Fruit fly (Drosophila melanogaster) whole organism, wandering third instar larva: ENCODE results near the gene CG42340.
"Not testable (repeated sequence)": the region's sequence is repeated elsewhere in the genome, so short reads cannot be mapped to it uniquely, and the experiment has no call there.

ENCODE experiments used
- Abd-B ChIP-seq: fragments of >200 bp; optimal IDR thresholded peaks from 2 replicates; lab custom pipeline; 2017; ENCODE audit warnings: missing biosample characterization, missing genetic modification characterization
- CG32264 ChIP-seq: fragments of 200-800 bp; sonication (Bioruptor generic); optimal IDR thresholded peaks from 2 replicates; lab custom pipeline; 2016; ENCODE audit warnings: missing biosample characterization, missing genetic modification characterization
- CG9705 ChIP-seq: fragments of 200-800 bp; sonication (Bioruptor generic); optimal IDR thresholded peaks from 2 replicates; lab custom pipeline; 2018; ENCODE audit warnings: missing biosample characterization, mild to moderate bottlenecking, missing genetic modification characterization
- CrebA ChIP-seq: fragments of 200-800 bp; sonication (Bioruptor generic); optimal IDR thresholded peaks from 2 replicates; lab custom pipeline; 2016; ENCODE audit warnings: missing biosample characterization, mild to moderate bottlenecking, missing genetic modification characterization, borderline replicate concordance
- Dfd ChIP-seq: fragments of >200 bp; optimal IDR thresholded peaks from 2 replicates; lab custom pipeline; 2017; ENCODE audit warnings: missing biosample characterization, missing genetic modification characterization
- Dif ChIP-seq: fragments of 200-275, 200-300 bp; sonication (Bioruptor generic); optimal IDR thresholded peaks from 2 replicates; lab custom pipeline; 2018; ENCODE audit warnings: missing biosample characterization, missing genetic modification characterization; ENCODE audit not compliant: partially characterized antibody
- GATAd ChIP-seq: sonication (Bioruptor generic); optimal IDR thresholded peaks from 2 replicates; lab custom pipeline; 2016; ENCODE audit warnings: missing biosample characterization, missing genetic modification characterization
- HLH106 ChIP-seq: fragments of 200-800 bp; optimal IDR thresholded peaks from 3 replicates; lab custom pipeline; 2019; ENCODE audit warnings: missing biosample characterization, mild to moderate bottlenecking, missing genetic modification characterization, moderate library complexity
- Hnf4 ChIP-seq: fragments of 200-800 bp; sonication (Bioruptor generic); optimal IDR thresholded peaks from 2 replicates; lab custom pipeline; 2016; ENCODE audit warnings: missing biosample characterization, mild to moderate bottlenecking, missing genetic modification characterization
- Mio ChIP-seq: sonication (Bioruptor generic); optimal IDR thresholded peaks from 2 replicates; lab custom pipeline; 2016; ENCODE audit warnings: missing biosample characterization, missing genetic modification characterization
- Myc ChIP-seq: fragments of >200 bp; optimal IDR thresholded peaks from 2 replicates; lab custom pipeline; 2017
- N ChIP-seq: fragments of >200 bp; optimal IDR thresholded peaks from 2 replicates; lab custom pipeline; 2018; ENCODE audit warnings: missing biosample characterization, missing external identifiers, missing genetic modification characterization
- OdsH ChIP-seq: fragments of 200-800 bp; sonication (Bioruptor generic); optimal IDR thresholded peaks from 2 replicates; lab custom pipeline; 2016; ENCODE audit warnings: missing biosample characterization, mild to moderate bottlenecking, missing genetic modification characterization
- Rel ChIP-seq, 2 experiments: fragments of 200-800 bp; sonication (Bioruptor generic) in 1 of 2; optimal IDR thresholded peaks; 2 replicates in 1 of 2; 3 replicates in 1 of 2; lab custom pipeline; 2016 to 2019; ENCODE audit warnings: mild to moderate bottlenecking in 2 of 2, missing biosample characterization in 2 of 2, missing genetic modification characterization in 2 of 2, moderate library complexity in 1 of 2
- Vsx2 ChIP-seq: fragments of 200-300, 225-300 bp; sonication (Bioruptor generic); optimal IDR thresholded peaks from 2 replicates; lab custom pipeline; 2018; ENCODE audit warnings: missing biosample characterization, missing genetic modification characterization; ENCODE audit not compliant: partially characterized antibody
- br ChIP-seq: fragments of 200-800 bp; sonication (Bioruptor generic); optimal IDR thresholded peaks from 2 replicates; lab custom pipeline; 2016; ENCODE audit warnings: missing biosample characterization, missing genetic modification characterization
- brk ChIP-seq: fragments of 200-800 bp; sonication (Bioruptor generic); optimal IDR thresholded peaks from 2 replicates; lab custom pipeline; 2016; ENCODE audit warnings: missing biosample characterization, mild to moderate bottlenecking, missing genetic modification characterization
- dl ChIP-seq, 2 experiments: fragments of 175-275, 200-275 bp in 1 of 2; fragments of 200-275 bp in 1 of 2; sonication (Bioruptor generic); optimal IDR thresholded peaks; lab custom pipeline; 2018; ENCODE audit warnings: mild to moderate bottlenecking in 2 of 2, missing biosample characterization in 2 of 2, missing genetic modification characterization in 2 of 2, moderate library complexity in 2 of 2; ENCODE audit not compliant: partially characterized antibody in 2 of 2, insufficient read depth in 1 of 2
- dmrt93B ChIP-seq: fragments of 200-800 bp; sonication (Bioruptor generic); optimal IDR thresholded peaks from 2 replicates; lab custom pipeline; 2018; ENCODE audit warnings: missing biosample characterization, mild to moderate bottlenecking, missing genetic modification characterization
- dsf ChIP-seq: sonication (Bioruptor generic); optimal IDR thresholded peaks from 2 replicates; lab custom pipeline; 2016; ENCODE audit warnings: missing biosample characterization, missing genetic modification characterization, borderline replicate concordance
- ey ChIP-seq: fragments of 200-800 bp; sonication (Bioruptor generic); optimal IDR thresholded peaks from 2 replicates; lab custom pipeline; 2016; ENCODE audit warnings: missing biosample characterization, missing genetic modification characterization
- foxo ChIP-seq, 2 experiments: fragments of 200-800 bp; sonication (Bioruptor generic); optimal IDR thresholded peaks; 2 replicates in 1 of 2; 3 replicates in 1 of 2; lab custom pipeline; 2016 to 2017; ENCODE audit warnings: missing biosample characterization in 2 of 2, missing genetic modification characterization in 2 of 2
- fru ChIP-seq: fragments of 200-800 bp; sonication (Bioruptor generic); optimal IDR thresholded peaks from 3 replicates; lab custom pipeline; 2016; ENCODE audit warnings: missing biosample characterization, mild to moderate bottlenecking, missing genetic modification characterization
- h ChIP-seq: fragments of 200-800 bp; sonication (Bioruptor generic); optimal IDR thresholded peaks from 3 replicates; lab custom pipeline; 2016; ENCODE audit warnings: missing biosample characterization, mild to moderate bottlenecking, missing genetic modification characterization
- lola ChIP-seq: fragments of >200 bp; optimal IDR thresholded peaks from 2 replicates; lab custom pipeline; 2017; ENCODE audit warnings: missing biosample characterization, missing genetic modification characterization
- pan ChIP-seq: fragments of >200 bp; optimal IDR thresholded peaks from 2 replicates; lab custom pipeline; 2017
- psq ChIP-seq: fragments of 200-800 bp; sonication (Bioruptor generic); optimal IDR thresholded peaks from 3 replicates; lab custom pipeline; 2017; ENCODE audit warnings: missing biosample characterization, mild to moderate bottlenecking, missing genetic modification characterization, moderate library complexity
- rgr ChIP-seq: fragments of 200-800 bp; sonication (Bioruptor generic); optimal IDR thresholded peaks from 3 replicates; lab custom pipeline; 2016; ENCODE audit warnings: missing biosample characterization, mild to moderate bottlenecking, missing genetic modification characterization
- sage ChIP-seq: fragments of 200-800 bp; sonication (Bioruptor generic); optimal IDR thresholded peaks from 2 replicates; lab custom pipeline; 2016; ENCODE audit warnings: missing biosample characterization, mild to moderate bottlenecking, missing genetic modification characterization
- usp ChIP-seq: fragments of >200 bp; optimal IDR thresholded peaks from 2 replicates; lab custom pipeline; 2017; ENCODE audit warnings: missing biosample characterization, missing genetic modification characterization
- woc ChIP-seq: sonication (Bioruptor generic); optimal IDR thresholded peaks from 2 replicates; lab custom pipeline; 2016; ENCODE audit warnings: missing biosample characterization, mild to moderate bottlenecking, missing genetic modification characterization

Gene CG42340

dm6 chrX:6529179-6529766 lies 5.2 kb upstream of the CG42340 start:
- TF ChIP-seq Rel (GFP tag; optimal IDR thresholded peaks at IDR 0.05; lab: Kevin White, UChicago) (no peak), Rel (tag; optimal IDR thresholded peaks at IDR 0.05; lab: Kevin White, UChicago) (peak; percentile 85), pan (no peak), CG32264 (GFP tag; lab: Kevin White, UChicago) (no peak), brk (GFP tag; lab: Kevin White, UChicago) (no peak), dsf (GFP tag; lab: Kevin White, UChicago) (no peak)
- TF ChIP-seq, all 38 proteins: peak for 1

DNA sequence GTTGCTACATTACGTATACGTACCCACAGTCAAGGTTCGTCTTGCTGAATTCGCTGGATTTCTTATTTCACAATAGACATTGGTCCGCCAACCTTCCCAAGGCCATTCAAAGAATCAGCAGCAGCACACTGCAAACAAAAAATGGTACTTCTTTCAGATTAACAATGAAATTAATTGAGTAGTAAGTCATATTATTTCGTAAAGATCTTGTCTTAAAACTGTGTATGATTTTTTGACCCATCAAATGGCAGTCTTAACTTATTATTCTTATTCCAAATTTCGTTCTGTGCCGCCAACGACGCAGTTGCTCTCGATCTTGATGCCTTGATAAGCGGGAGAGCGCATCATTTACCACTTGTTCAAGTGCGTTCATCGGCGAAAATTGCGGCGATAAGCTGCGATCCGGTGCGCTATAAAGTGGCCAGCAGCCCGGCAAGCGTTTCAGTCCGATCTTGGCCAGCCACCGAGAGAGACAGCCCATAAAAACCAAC lies 4.4 kb upstream of the CG42340 start, which contains the start of gene Agxt:
Agxt (plus strand) TSS at position 441 of the 491 bp plus-strand sequence.
- TF ChIP-seq HLH106 (tag; lab: Kevin White, UChicago), result peak; percentile 29
- TF ChIP-seq brk (GFP tag; lab: Kevin White, UChicago), result no peak
- peak; percentile 57 for TF ChIP-seq h
- TF ChIP-seq ey, result peak; percentile 62
- no peak for TF ChIP-seq Vsx2 (GFP tag; lab: Kevin White, UChicago)
- no peak for TF ChIP-seq Mio (GFP tag; lab: Kevin White, UChicago)
- TF ChIP-seq psq (GFP tag; lab: Kevin White, UChicago), result peak; percentile 28
- TF ChIP-seq OdsH (GFP tag; lab: Kevin White, UChicago), result peak; percentile 44
- peak; percentile 63 for TF ChIP-seq rgr (GFP tag; lab: Kevin White, UChicago)
- peak in 1 of 2 experiments; percentile 59 for TF ChIP-seq foxo (GFP tag; optimal IDR thresholded peaks at IDR 0.05; lab: Kevin White, UChicago)
- no peak for TF ChIP-seq Dif (GFP tag; lab: Kevin White, UChicago)
- no peak for TF ChIP-seq sage (GFP tag; lab: Kevin White, UChicago)
- no peak for TF ChIP-seq pan
- TF ChIP-seq dsf (GFP tag; lab: Kevin White, UChicago), result no peak
- TF ChIP-seq GATAd, result no peak
- TF ChIP-seq fru, result peak; percentile 61
- TF ChIP-seq br (GFP tag; lab: Kevin White, UChicago), result peak; percentile 14
- no peak for TF ChIP-seq dl (GFP tag; optimal IDR thresholded peaks at IDR 0.05; lab: Kevin White, UChicago; ENCODE audit: insufficient read depth in 1 of 2, partially characterized antibody in 2 of 2)
- TF ChIP-seq dmrt93B, result no peak

- no peak for TF ChIP-seq br (GFP tag; lab: Kevin White, UChicago)
- no peak for TF ChIP-seq sage (GFP tag; lab: Kevin White, UChicago)
- TF ChIP-seq lola (GFP tag; lab: Kevin White, UChicago), result no peak
- no peak for TF ChIP-seq foxo (GFP tag; optimal IDR thresholded peaks at IDR 0.05; lab: Kevin White, UChicago)
- TF ChIP-seq dl (GFP tag; optimal IDR thresholded peaks at IDR 0.05; lab: Kevin White, UChicago; ENCODE audit: insufficient read depth in 1 of 2, partially characterized antibody in 2 of 2), result no peak
- no peak for TF ChIP-seq h
- TF ChIP-seq usp (GFP tag; lab: Kevin White, UChicago), result no peak
- no peak for TF ChIP-seq CG9705
- no peak for TF ChIP-seq woc (GFP tag; lab: Kevin White, UChicago)
- no peak for TF ChIP-seq CrebA (GFP tag; lab: Kevin White, UChicago)
- no peak for TF ChIP-seq rgr (GFP tag; lab: Kevin White, UChicago)
- no peak for TF ChIP-seq N (GFP tag; lab: Kevin White, UChicago)
- no peak for TF ChIP-seq pan
- TF ChIP-seq ey, result no peak
- no peak for TF ChIP-seq Myc
- no peak for TF ChIP-seq Hnf4 (GFP tag; lab: Kevin White, UChicago)
- TF ChIP-seq Vsx2 (GFP tag; lab: Kevin White, UChicago), result no peak
- TF ChIP-seq, all 38 proteins: peak for 0
Observed at dm6 chrX:6527680-6528079, 3.6 kb upstream of the CG42340 start, which contains the start of gene CG3342. TSS of gene CG3342 (minus strand) at chrX:6527888.

DNA sequence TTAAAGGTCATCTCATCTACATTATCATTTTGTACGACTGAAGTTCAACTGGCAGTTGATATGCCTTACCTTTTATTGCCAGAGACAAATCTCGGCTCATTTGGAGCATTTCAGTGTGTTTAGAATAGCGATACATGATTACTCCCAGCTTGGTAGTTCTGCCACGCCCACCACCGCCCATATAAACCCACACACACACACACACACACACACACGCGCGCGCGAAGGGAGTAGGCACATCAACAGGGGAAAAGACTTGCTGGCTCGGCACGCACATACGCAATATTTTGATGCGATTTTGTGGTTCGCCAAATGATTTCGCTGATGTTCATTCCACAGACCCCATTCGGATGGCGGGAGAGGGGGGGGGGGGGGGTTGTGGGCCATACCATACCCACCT lies 10.9 kb downstream of the CG42340 start:
- no peak for TF ChIP-seq Hnf4 (GFP tag; lab: Kevin White, UChicago)
- TF ChIP-seq Dfd, result peak; percentile 59
- TF ChIP-seq, all 38 proteins: peak for 1

dm6 chrX:6478749-6479148 lies 45.4 kb downstream of the CG42340 start, which contains the start of gene CG33665:
TSS of gene CG33665 (minus strand) at chrX:6478849.
- not testable (repeated sequence) for TF ChIP-seq Abd-B (GFP tag; lab: Kevin White, UChicago); Mio (GFP tag; lab: Kevin White, UChicago); ey
- TF ChIP-seq, all 38 proteins: peak for 0; not testable (repeated sequence) for 38
